Worm (Caenorhabditis elegans) whole organism, L1 larva: Measurements from ENCODE around the gene col-162.

Experiments
- C16A3.4 ChIP-seq: fragments of 150-350 bp; optimal IDR thresholded peaks from 2 replicates; lab custom pipeline; 2014; ENCODE audit warnings: missing biosample characterization, missing genetic modification characterization
- C34B4.2 ChIP-seq: sonication (generic microtip); optimal IDR thresholded peaks from 2 replicates; lab custom pipeline; 2017; ENCODE audit warnings: mild to moderate bottlenecking, missing genetic modification characterization, missing compliant biosample characterization
- F16B12.6 ChIP-seq: fragments of 150-350 bp; optimal IDR thresholded peaks from 2 replicates; lab custom pipeline; 2014; ENCODE audit warnings: missing biosample characterization, missing genetic modification characterization
- Y116A8C.19 ChIP-seq: sonication (generic microtip); optimal IDR thresholded peaks from 2 replicates; lab custom pipeline; 2016; ENCODE audit warnings: missing compliant biosample characterization, missing genetic modification characterization, borderline replicate concordance
- alr-1 ChIP-seq: fragments of 200-800 bp; sonication (Bioruptor generic); optimal IDR thresholded peaks from 2 replicates; lab custom pipeline; 2018; ENCODE audit warnings: borderline replicate concordance, mild to moderate bottlenecking, missing genetic modification characterization, missing compliant biosample characterization
- blmp-1 ChIP-seq: fragments of 150-350 bp; optimal IDR thresholded peaks from 2 replicates; lab custom pipeline; 2014; ENCODE audit warnings: missing biosample characterization, missing genetic modification characterization
- ceh-8 ChIP-seq: fragments of 200-800 bp; sonication (Bioruptor generic); optimal IDR thresholded peaks from 2 replicates; lab custom pipeline; 2018; ENCODE audit warnings: mild to moderate bottlenecking, missing genetic modification characterization, moderate library complexity, missing compliant biosample characterization
- ceh-88 ChIP-seq: fragments of 200-800 bp; sonication (Bioruptor generic); IDR thresholded peaks from 2 replicates; pipeline ENCODE4 v1.3.6; 2022; ENCODE audit warnings: missing genetic modification characterization, missing compliant biosample characterization
- efl-1 ChIP-seq, 4 experiments: fragments of 150-350 bp; optimal IDR thresholded peaks in 3 of 4; peaks in 1 of 4; 1 replicate in 1 of 4; 2 replicates in 3 of 4; lab custom pipeline; 2014; ENCODE audit warnings: missing biosample characterization in 2 of 4, missing genetic modification characterization in 2 of 4, missing genetic modification reagents in 2 of 4
- egl-27 ChIP-seq, 2 experiments: fragments of 150-350 bp in 1 of 2; sonication (generic microtip); optimal IDR thresholded peaks; 3 replicates each; lab custom pipeline; 2017 to 2018; ENCODE audit warnings: missing biosample characterization in 2 of 2, missing genetic modification characterization in 2 of 2, missing genetic modification reagents in 2 of 2
- elt-3 ChIP-seq, 6 experiments: fragments of 150-350 bp in 1 of 6; sonication (generic microtip); optimal IDR thresholded peaks; 2 replicates each; lab custom pipeline; 2017 to 2018; ENCODE audit warnings: missing biosample characterization in 6 of 6, missing genetic modification characterization in 6 of 6, inconsistent platforms in 1 of 6
- fkh-4 ChIP-seq: sonication (generic microtip); optimal IDR thresholded peaks from 2 replicates; lab custom pipeline; 2016; ENCODE audit warnings: missing compliant biosample characterization, missing genetic modification characterization, borderline replicate concordance
- fkh-8 ChIP-seq: sonication (generic microtip); optimal IDR thresholded peaks from 2 replicates; lab custom pipeline; 2016; ENCODE audit warnings: mild to moderate bottlenecking, missing genetic modification characterization, missing compliant biosample characterization
- grh-1 ChIP-seq: fragments of 200-800 bp; sonication (Bioruptor generic); IDR thresholded peaks from 2 replicates; pipeline ENCODE4 v1.3.6; 2022; ENCODE audit warnings: missing genetic modification reagents, missing genetic modification characterization, missing compliant biosample characterization
- jun-1 ChIP-seq: fragments of 150-350 bp; optimal IDR thresholded peaks from 2 replicates; lab custom pipeline; 2014; ENCODE audit warnings: missing biosample characterization, missing genetic modification reagents, missing genetic modification characterization
- lin-14 ChIP-seq: fragments of 200-800 bp; sonication (Bioruptor generic); optimal IDR thresholded peaks from 2 replicates; lab custom pipeline; 2018; ENCODE audit warnings: mild to moderate bottlenecking, missing genetic modification characterization, moderate library complexity, missing compliant biosample characterization
- lin-39 ChIP-seq: fragments of 150-350 bp; optimal IDR thresholded peaks from 2 replicates; lab custom pipeline; 2014; ENCODE audit warnings: missing biosample characterization, missing genetic modification reagents, missing genetic modification characterization
- lsy-2 ChIP-seq, 2 experiments: fragments of 150-350 bp; optimal IDR thresholded peaks; 2 replicates each; lab custom pipeline; 2014; ENCODE audit warnings: missing biosample characterization in 2 of 2, missing genetic modification characterization in 2 of 2
- mab-9 ChIP-seq: fragments of 200-800 bp; sonication (Bioruptor generic); IDR thresholded peaks from 2 replicates; pipeline ENCODE4 v1.3.6; 2022; ENCODE audit warnings: missing genetic modification reagents, missing genetic modification characterization, missing compliant biosample characterization
- mdl-1 ChIP-seq, 2 experiments: fragments of 150-350 bp; optimal IDR thresholded peaks; 2 replicates each; lab custom pipeline; 2014 to 2017; ENCODE audit warnings: missing biosample characterization in 2 of 2, missing genetic modification characterization in 2 of 2, inconsistent platforms in 1 of 2
- mef-2 ChIP-seq: fragments of 150-350 bp; optimal IDR thresholded peaks from 2 replicates; lab custom pipeline; 2014; ENCODE audit warnings: missing biosample characterization, missing genetic modification characterization
- mep-1 ChIP-seq: fragments of 150-350 bp; optimal IDR thresholded peaks from 2 replicates; lab custom pipeline; 2014; ENCODE audit warnings: missing biosample characterization, missing genetic modification characterization
- nhr-19 ChIP-seq: fragments of 200-800 bp; sonication (Bioruptor generic); conservative IDR thresholded peaks from 2 replicates; pipeline ENCODE4 v1.3.6; 2022; ENCODE audit warnings: missing genetic modification characterization, missing compliant biosample characterization
- nhr-20 ChIP-seq: sonication (generic microtip); optimal IDR thresholded peaks from 2 replicates; lab custom pipeline; 2016; ENCODE audit warnings: mild to moderate bottlenecking, missing genetic modification characterization, missing compliant biosample characterization
- nhr-237 ChIP-seq: fragments of 150-350 bp; optimal IDR thresholded peaks from 2 replicates; lab custom pipeline; 2014; ENCODE audit warnings: missing biosample characterization, missing genetic modification characterization
- nhr-71 ChIP-seq: sonication (generic microtip); optimal IDR thresholded peaks from 2 replicates; lab custom pipeline; 2016; ENCODE audit warnings: mild to moderate bottlenecking, missing genetic modification characterization, moderate library complexity, missing compliant biosample characterization
- nhr-77 ChIP-seq: fragments of 150-350 bp; optimal IDR thresholded peaks from 2 replicates; lab custom pipeline; 2014; ENCODE audit warnings: missing biosample characterization, missing genetic modification characterization
- nhr-85 ChIP-seq: sonication (generic microtip); peaks from one replicate; lab custom pipeline; 2016; ENCODE audit warnings: missing genetic modification characterization, inconsistent platforms, missing compliant biosample characterization
- nhr-90 ChIP-seq: sonication (generic microtip); optimal IDR thresholded peaks from 2 replicates; lab custom pipeline; 2016; ENCODE audit warnings: mild to moderate bottlenecking, missing genetic modification characterization, missing compliant biosample characterization; ENCODE audit not compliant: poor library complexity
- pag-3 ChIP-seq: sonication (generic microtip); optimal IDR thresholded peaks from 2 replicates; lab custom pipeline; 2017; ENCODE audit warnings: missing genetic modification characterization, mild to moderate bottlenecking, missing compliant biosample characterization, antibody characterized with exemption, borderline replicate concordance; ENCODE audit not compliant: insufficient read depth
- rnt-1 ChIP-seq: sonication (generic microtip); optimal IDR thresholded peaks from 2 replicates; lab custom pipeline; 2016; ENCODE audit warnings: mild to moderate bottlenecking, missing genetic modification characterization, moderate library complexity, missing compliant biosample characterization
- snpc-4 ChIP-seq: fragments of 150-350 bp; optimal IDR thresholded peaks from 2 replicates; lab custom pipeline; 2014; ENCODE audit warnings: missing biosample characterization, missing genetic modification characterization
- snu-23 ChIP-seq: sonication (generic microtip); optimal IDR thresholded peaks from 2 replicates; lab custom pipeline; 2016; ENCODE audit warnings: missing genetic modification characterization, missing compliant biosample characterization
- sox-4 ChIP-seq: sonication (generic microtip); optimal IDR thresholded peaks from 2 replicates; lab custom pipeline; 2016; ENCODE audit warnings: missing genetic modification characterization, missing compliant biosample characterization
- sup-37 ChIP-seq: fragments of 200-800 bp; sonication (Bioruptor generic); optimal IDR thresholded peaks from 2 replicates; lab custom pipeline; 2018; ENCODE audit warnings: mild to moderate bottlenecking, missing genetic modification characterization, missing compliant biosample characterization
- unc-130 ChIP-seq: fragments of 150-350 bp; optimal IDR thresholded peaks from 2 replicates; lab custom pipeline; 2017; ENCODE audit warnings: missing biosample characterization, missing genetic modification characterization, inconsistent platforms
- unc-30 ChIP-seq: sonication (generic microtip); optimal IDR thresholded peaks from 2 replicates; lab custom pipeline; 2017; ENCODE audit warnings: missing biosample characterization, missing genetic modification characterization
- vab-15 ChIP-seq: sonication (generic microtip); optimal IDR thresholded peaks from 2 replicates; lab custom pipeline; 2017; ENCODE audit warnings: missing genotype, mild to moderate bottlenecking, missing genetic modification characterization, missing compliant biosample characterization
- zag-1 ChIP-seq: fragments of 150-350 bp; optimal IDR thresholded peaks from 2 replicates; lab custom pipeline; 2014; ENCODE audit warnings: missing biosample characterization, missing genetic modification characterization
- ztf-11 ChIP-seq, 2 experiments: sonication (generic microtip); optimal IDR thresholded peaks; 2 replicates each; lab custom pipeline; 2016 to 2017; ENCODE audit warnings: missing genetic modification characterization in 2 of 2, missing biosample characterization in 1 of 2, missing compliant biosample characterization in 1 of 2

The col-162 gene

DNA sequence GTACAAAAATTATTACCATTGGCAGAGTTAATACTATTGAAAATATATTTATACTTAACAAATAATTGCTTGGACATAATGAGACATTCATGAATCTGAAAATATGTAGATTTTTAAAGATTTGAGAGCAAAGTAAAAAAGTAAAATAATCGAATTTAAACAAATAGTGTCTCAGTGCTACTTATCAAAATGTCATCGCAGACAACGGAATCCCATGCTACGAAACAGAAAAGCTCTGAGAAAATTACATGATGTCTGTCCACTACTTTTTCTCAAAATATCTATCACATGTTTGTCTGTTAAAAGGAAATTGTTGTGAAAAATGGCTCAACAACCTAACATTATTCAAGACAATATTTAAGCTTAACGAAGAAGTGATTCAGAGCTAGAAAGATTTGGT is 42.6 kb downstream of the col-162 start, which contains the start of gene T10G3.4:
Gene T10G3.4 (minus strand): TSS at position 101 of the 400 bp plus-strand sequence.
- peak; percentile 8 for TF ChIP-seq nhr-71 (tag; lab: Kevin White, UChicago)
- TF ChIP-seq fkh-8 (tag; lab: Kevin White, UChicago), result peak; percentile 7
- TF ChIP-seq zag-1 (tag; lab: Kevin White, UChicago), result no peak

ce11 chrV:13485732-13486131 is 44.0 kb downstream of the col-162 start:
- TF ChIP-seq fkh-8 (tag; lab: Kevin White, UChicago) (peak; percentile 57), sox-4 (tag; lab: Kevin White, UChicago) (peak; percentile 69), nhr-71 (tag; lab: Kevin White, UChicago) (peak; percentile 42), egl-27 (tag; optimal IDR thresholded peaks at IDR 0.05; lab: Kevin White, UChicago) (no peak)
- TF ChIP-seq, all 84 proteins: peak for 3

DNA sequence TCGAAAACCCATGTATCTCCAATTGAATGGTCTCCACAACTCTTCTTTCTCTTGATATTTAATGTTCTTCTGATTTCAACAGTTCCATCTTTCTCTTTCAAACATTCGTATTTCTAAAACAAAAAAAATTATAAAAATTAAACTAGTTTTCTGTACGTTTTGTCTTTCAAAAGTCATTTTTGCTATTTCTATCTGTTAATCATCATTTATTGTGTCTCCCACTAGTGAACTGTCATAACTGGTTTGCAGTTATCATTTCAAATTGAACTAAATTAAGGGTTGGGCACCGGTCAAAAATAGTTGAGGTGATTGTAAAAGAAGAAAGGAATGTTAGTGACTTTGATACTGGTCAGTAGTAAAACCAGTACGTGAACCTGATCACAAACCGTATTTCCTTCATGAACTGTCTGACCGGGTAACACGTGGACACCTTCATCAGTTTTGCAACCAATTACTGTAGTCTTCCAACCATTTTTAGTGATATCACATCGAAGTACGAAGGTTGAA is 46.6 kb downstream of the col-162 start:
- TF ChIP-seq pag-3 (tag; lab: Kevin White, UChicago) (no peak), grh-1 (GFP tag; lab: Robert Waterston, UW) (peak; percentile 61; the same call in 1 of the 2 replicates), lin-14 (GFP tag; lab: Kevin White, UChicago) (peak; percentile 37), nhr-85 (tag; lab: Kevin White, UChicago) (peak; percentile 85), elt-3 (tag; optimal IDR thresholded peaks at IDR 0.05; lab: Kevin White, UChicago) (peak in 1 of 6 experiments; percentile 63), nhr-71 (tag; lab: Kevin White, UChicago) (peak; percentile 4), efl-1 (optimal IDR thresholded peaks at IDR 0.05; lab: Kevin White, UChicago) (no peak), efl-1 (GFP tag; optimal IDR thresholded peaks at IDR 0.05 in 1 of 2; lab: Kevin White, UChicago) (peak in 1 of 2 experiments; percentile 3), nhr-20 (peak; percentile 40), unc-130 (tag; lab: Kevin White, UChicago) (peak; percentile 31), mab-9 (GFP tag; lab: Robert Waterston, UW) (no peak), blmp-1 (peak; percentile 34), Y116A8C.19 (tag; lab: Kevin White, UChicago) (no peak), nhr-19 (GFP tag; lab: Robert Waterston, UW) (0 out of 2 replicates have a peak, but pooled peaks have one; percentile 14), C16A3.4 (tag; lab: Kevin White, UChicago) (no peak), lsy-2 (tag; optimal IDR thresholded peaks at IDR 0.05; lab: Kevin White, UChicago) (peak in 1 of 2 experiments; percentile 30)

ce11 chrV:13489830-13490229 is 48.1 kb downstream of the col-162 start, which contains the start of gene T10G3.3:
Gene T10G3.3, minus strand, starts transcription at chrV:13490199.
- TF ChIP-seq nhr-71 (tag; lab: Kevin White, UChicago) (peak; percentile 41), nhr-90 (peak; percentile 29), nhr-85 (tag; lab: Kevin White, UChicago) (peak; percentile 93), mep-1 (tag; lab: Kevin White, UChicago) (peak; percentile 2), nhr-237 (tag; lab: Kevin White, UChicago) (no peak), unc-130 (tag; lab: Kevin White, UChicago) (no peak), vab-15 (no peak), mdl-1 (tag; optimal IDR thresholded peaks at IDR 0.05; lab: Kevin White, UChicago) (no peak), lin-14 (GFP tag; lab: Kevin White, UChicago) (peak; percentile 60), nhr-77 (tag; lab: Kevin White, UChicago) (no peak), F16B12.6 (tag; lab: Kevin White, UChicago) (no peak), rnt-1 (tag; lab: Kevin White, UChicago) (no peak), ceh-88 (no peak), elt-3 (tag; optimal IDR thresholded peaks at IDR 0.05; lab: Kevin White, UChicago) (peak in 2 of 6 experiments; percentile 50 to 69), jun-1 (tag; lab: Kevin White, UChicago) (no peak), lin-39 (tag; lab: Kevin White, UChicago) (no peak), ceh-8 (GFP tag; lab: Kevin White, UChicago) (no peak), ztf-11 (tag; optimal IDR thresholded peaks at IDR 0.05; lab: Kevin White, UChicago) (no peak), unc-30 (tag; lab: Kevin White, UChicago) (no peak), blmp-1 (peak; percentile 96), snu-23 (GFP tag; lab: Kevin White, UChicago) (peak; percentile 38), C34B4.2 (tag; lab: Kevin White, UChicago) (no peak), mab-9 (GFP tag; lab: Robert Waterston, UW) (no peak), Y116A8C.19 (tag; lab: Kevin White, UChicago) (no peak), fkh-4 (tag; lab: Kevin White, UChicago) (no peak), sup-37 (GFP tag; lab: Kevin White, UChicago) (no peak), grh-1 (GFP tag; lab: Robert Waterston, UW) (peak; percentile 44), fkh-8 (tag; lab: Kevin White, UChicago) (no peak), mef-2 (tag; lab: Kevin White, UChicago) (no peak), nhr-20 (peak; percentile 56), snpc-4 (tag; lab: Kevin White, UChicago) (no peak), alr-1 (tag; lab: Kevin White, UChicago) (no peak)
